Worm (Caenorhabditis elegans) whole organism, mixed stage, embryonic: ENCODE results near the gene fbxb-79.

Experiments
- elt-1 ChIP-seq: sonication (generic microtip); optimal IDR thresholded peaks from 2 replicates; lab custom pipeline; 2017; ENCODE audit warnings: missing genetic modification characterization, mild to moderate bottlenecking, missing compliant biosample characterization, antibody characterized with exemption, moderate library complexity, borderline replicate concordance; ENCODE audit not compliant: insufficient read depth
- elt-3 ChIP-seq: fragments of 150-350 bp; optimal IDR thresholded peaks from 2 replicates; lab custom pipeline; 2014; ENCODE audit warnings: missing biosample characterization, missing genetic modification characterization
- nhr-237 ChIP-seq: fragments of 150-350 bp; optimal IDR thresholded peaks from 2 replicates; lab custom pipeline; 2014; ENCODE audit warnings: missing biosample characterization, missing genetic modification characterization
- nhr-28 ChIP-seq: fragments of 150-350 bp; optimal IDR thresholded peaks from 2 replicates; lab custom pipeline; 2014; ENCODE audit warnings: missing biosample characterization, missing genetic modification characterization
- nhr-76 ChIP-seq: sonication (generic microtip); optimal IDR thresholded peaks from 2 replicates; lab custom pipeline; 2017; ENCODE audit warnings: missing biosample characterization, missing genetic modification characterization
- pha-4 ChIP-seq: fragments of 150-350 bp; optimal IDR thresholded peaks from 2 replicates; lab custom pipeline; 2018; ENCODE audit warnings: missing biosample characterization, missing genetic modification reagents, missing genetic modification characterization

DNA sequence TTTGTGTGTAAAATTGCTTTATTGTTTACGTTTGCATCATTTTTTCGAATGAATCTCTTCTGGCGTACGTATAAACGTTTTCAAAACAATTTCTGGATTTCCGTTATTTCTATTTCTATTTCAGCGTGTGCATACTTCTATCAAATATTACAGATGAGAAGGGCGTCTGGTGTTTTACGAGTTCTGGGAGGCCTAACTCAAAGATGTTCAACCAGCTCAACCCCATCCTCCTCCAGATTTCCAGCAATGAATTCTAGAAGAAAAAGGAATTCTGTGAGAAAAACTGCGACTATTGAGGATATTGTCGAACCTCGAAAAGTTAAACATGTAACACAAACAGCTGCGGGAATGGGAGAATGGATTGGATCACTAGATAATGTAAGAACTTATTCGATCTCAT lies 38.5 kb downstream of the fbxb-79 start, which contains the start of gene C08F8.2:
- TF ChIP-seq nhr-237 (no peak), pha-4 (tag; lab: Kevin White, UChicago) (no peak), elt-1 (tag; lab: Kevin White, UChicago) (no peak), nhr-76 (tag; lab: Kevin White, UChicago) (no peak), nhr-28 (no peak), elt-3 (tag; lab: Kevin White, UChicago) (no peak)
